Worm (Caenorhabditis elegans) whole organism, young adult: ENCODE data around the gene F19H8.2.
A peak's percentile ranks its signal among the peaks of the same experiment; 100 is the strongest.

Experiments used
- B0019.2 ChIP-seq: fragments of 200-800 bp; sonication (Bioruptor generic); conservative IDR thresholded peaks from 2 replicates; pipeline ENCODE4 v1.3.6; 2022; ENCODE audit warnings: missing genetic modification reagents, missing genetic modification characterization, missing compliant biosample characterization
- B0261.1 ChIP-seq: sonication (generic microtip); optimal IDR thresholded peaks from 2 replicates; lab custom pipeline; 2016; ENCODE audit warnings: mild to moderate bottlenecking, missing genetic modification characterization, moderate library complexity, missing compliant biosample characterization
- B0336.3 ChIP-seq: fragments of 200-800 bp; sonication (Bioruptor generic); IDR thresholded peaks from 2 replicates; pipeline ENCODE4 v1.3.6; 2022; ENCODE audit warnings: missing genetic modification characterization, missing compliant biosample characterization
- C17E4.6 ChIP-seq: fragments of 200-800 bp; sonication (Bioruptor generic); IDR thresholded peaks from 2 replicates; pipeline ENCODE4 v1.3.6; 2022; ENCODE audit warnings: missing genetic modification reagents, missing genetic modification characterization, missing compliant biosample characterization
- D2030.7 ChIP-seq: fragments of 200-800 bp; sonication (Bioruptor generic); IDR thresholded peaks from 2 replicates; pipeline ENCODE4 v1.3.6; 2022; ENCODE audit warnings: missing genetic modification reagents, missing genetic modification characterization, missing compliant biosample characterization
- F22D6.2 ChIP-seq: sonication (generic microtip); optimal IDR thresholded peaks from 2 replicates; lab custom pipeline; 2016; ENCODE audit warnings: mild to moderate bottlenecking, missing genetic modification characterization, missing compliant biosample characterization
- F39B2.1 ChIP-seq: fragments of 200-800 bp; sonication (Bioruptor generic); IDR thresholded peaks from 2 replicates; pipeline ENCODE4 v1.3.6; 2022; ENCODE audit warnings: missing genetic modification reagents, missing genetic modification characterization, missing compliant biosample characterization
- F49E8.2 ChIP-seq: sonication (generic microtip); optimal IDR thresholded peaks from 3 replicates; lab custom pipeline; 2017; ENCODE audit warnings: missing genetic modification characterization, mild to moderate bottlenecking, missing compliant biosample characterization, antibody characterized with exemption, moderate library complexity; ENCODE audit not compliant: insufficient read depth
- F57C9.4 ChIP-seq: sonication (generic microtip); optimal IDR thresholded peaks from 2 replicates; lab custom pipeline; 2017; ENCODE audit warnings: mild to moderate bottlenecking, missing genetic modification characterization, missing compliant biosample characterization
- T26A5.8 ChIP-seq: sonication (generic microtip); optimal IDR thresholded peaks from 2 replicates; lab custom pipeline; 2016; ENCODE audit warnings: missing genetic modification characterization, missing compliant biosample characterization
- attf-6 ChIP-seq: fragments of 200-800 bp; sonication (Bioruptor generic); IDR thresholded peaks from 2 replicates; pipeline ENCODE4 v1.3.6; 2022; ENCODE audit warnings: missing genetic modification reagents, missing genetic modification characterization, missing compliant biosample characterization
- ceh-100 ChIP-seq: fragments of 200-800 bp; sonication (Bioruptor generic); IDR thresholded peaks from 2 replicates; pipeline ENCODE4 v1.3.6; 2022; ENCODE audit warnings: missing genetic modification reagents, missing genetic modification characterization, missing compliant biosample characterization
- ceh-79 ChIP-seq: sonication (generic microtip); optimal IDR thresholded peaks from 2 replicates; lab custom pipeline; 2017; ENCODE audit warnings: mild to moderate bottlenecking, missing genetic modification characterization, missing compliant biosample characterization
- ceh-91 ChIP-seq: fragments of 200-800 bp; sonication (Bioruptor generic); IDR thresholded peaks from 2 replicates; pipeline ENCODE4 v1.3.6; 2022; ENCODE audit warnings: missing genetic modification reagents, missing genetic modification characterization, missing compliant biosample characterization
- chd-7 ChIP-seq: sonication (generic microtip); optimal IDR thresholded peaks from 2 replicates; lab custom pipeline; 2016; ENCODE audit warnings: mild to moderate bottlenecking, missing genetic modification characterization, moderate library complexity, missing compliant biosample characterization
- dpff-1 ChIP-seq: sonication (generic microtip); optimal IDR thresholded peaks from 2 replicates; lab custom pipeline; 2017; ENCODE audit warnings: mild to moderate bottlenecking, missing genetic modification characterization, missing compliant biosample characterization
- ekl-4 ChIP-seq: fragments of 200-800 bp; sonication (Bioruptor generic); IDR thresholded peaks from 2 replicates; pipeline ENCODE4 v1.3.6; 2022; ENCODE audit warnings: missing genetic modification reagents, missing genetic modification characterization, missing compliant biosample characterization
- ets-4 ChIP-seq: fragments of 200-800 bp; sonication (Bioruptor generic); optimal IDR thresholded peaks from 2 replicates; lab custom pipeline; 2018; ENCODE audit warnings: mild to moderate bottlenecking, missing genetic modification characterization, missing compliant biosample characterization
- fkh-3 ChIP-seq: sonication (generic microtip); optimal IDR thresholded peaks from 2 replicates; lab custom pipeline; 2016; ENCODE audit warnings: mild to moderate bottlenecking, missing genetic modification characterization, missing compliant biosample characterization
- him-1 ChIP-seq: sonication (generic microtip); optimal IDR thresholded peaks from 2 replicates; lab custom pipeline; 2016; ENCODE audit warnings: missing genotype, missing genetic modification reagents, missing genetic modification characterization, missing compliant biosample characterization
- hmg-1.2 ChIP-seq: fragments of 200-800 bp; sonication (Bioruptor generic); IDR thresholded peaks from 2 replicates; pipeline ENCODE4 v1.3.6; 2022; ENCODE audit warnings: missing genetic modification reagents, missing genetic modification characterization, missing compliant biosample characterization
- hmg-20 ChIP-seq: fragments of 200-800 bp; sonication (Bioruptor generic); IDR thresholded peaks from 2 replicates; pipeline ENCODE4 v1.3.6; 2022; ENCODE audit warnings: missing genetic modification reagents, missing genetic modification characterization, missing compliant biosample characterization
- hrde-1 ChIP-seq: sonication (generic microtip); optimal IDR thresholded peaks from 2 replicates; lab custom pipeline; 2016; ENCODE audit warnings: missing genetic modification characterization, mild to moderate bottlenecking, missing compliant biosample characterization, moderate library complexity, missing genotype, missing genetic modification reagents, borderline replicate concordance
- lag-1 ChIP-seq: fragments of 200-800 bp; sonication (Bioruptor generic); IDR thresholded peaks from 2 replicates; pipeline ENCODE4 v1.3.6; 2022; ENCODE audit warnings: missing genetic modification reagents, missing genetic modification characterization, missing compliant biosample characterization
- lin-26 ChIP-seq: fragments of 200-800 bp; sonication (Bioruptor generic); IDR thresholded peaks from 2 replicates; pipeline ENCODE4 v1.3.6; 2022; ENCODE audit warnings: missing genetic modification reagents, missing genetic modification characterization, missing compliant biosample characterization
- lin-35 ChIP-seq, 3 experiments: fragments of 150-350 bp in 2 of 3; sonication (generic microtip) in 1 of 3; optimal IDR thresholded peaks; 2 replicates each; lab custom pipeline; 2014 to 2018; ENCODE audit warnings: missing biosample characterization in 3 of 3, missing genetic modification characterization in 3 of 3, missing genetic modification reagents in 3 of 3
- madf-10 ChIP-seq: sonication (generic microtip); optimal IDR thresholded peaks from 2 replicates; lab custom pipeline; 2016; ENCODE audit warnings: mild to moderate bottlenecking, missing genetic modification characterization, missing compliant biosample characterization
- madf-3 ChIP-seq: fragments of 200-800 bp; sonication (Bioruptor generic); IDR thresholded peaks from 2 replicates; pipeline ENCODE4 v1.3.6; 2022; ENCODE audit warnings: missing genetic modification reagents, missing genetic modification characterization, missing compliant biosample characterization
- mcd-1 ChIP-seq: fragments of 200-800 bp; sonication (Bioruptor generic); IDR thresholded peaks from 2 replicates; pipeline ENCODE4 v1.3.6; 2022; ENCODE audit warnings: missing genetic modification reagents, missing genetic modification characterization, missing compliant biosample characterization
- mel-28 ChIP-seq: sonication (generic microtip); optimal IDR thresholded peaks from 2 replicates; lab custom pipeline; 2016; ENCODE audit warnings: borderline replicate concordance, mild to moderate bottlenecking, missing genetic modification characterization, missing compliant biosample characterization
- nfyb-1 ChIP-seq: fragments of 200-800 bp; sonication (Bioruptor generic); IDR thresholded peaks from 2 replicates; pipeline ENCODE4 v1.3.6; 2022; ENCODE audit warnings: missing genetic modification reagents, missing genetic modification characterization, missing compliant biosample characterization
- nhr-90 ChIP-seq: sonication (generic microtip); optimal IDR thresholded peaks from 2 replicates; lab custom pipeline; 2016; ENCODE audit warnings: missing genotype, mild to moderate bottlenecking, missing genetic modification characterization, missing compliant biosample characterization
- repo-1 ChIP-seq: sonication (generic microtip); optimal IDR thresholded peaks from 2 replicates; lab custom pipeline; 2017; ENCODE audit warnings: mild to moderate bottlenecking, missing genetic modification characterization, missing compliant biosample characterization
- rpc-1 ChIP-seq, 2 experiments: fragments of 150-350 bp in 1 of 2; sonication (generic microtip) in 1 of 2; optimal IDR thresholded peaks; 2 replicates each; lab custom pipeline; 2014 to 2018; ENCODE audit warnings: missing biosample characterization in 1 of 2, missing genetic modification characterization in 1 of 2, missing genetic modification reagents in 1 of 2, missing genotype in 1 of 2
- sea-2 ChIP-seq: fragments of 200-800 bp; sonication (Bioruptor generic); IDR thresholded peaks from 2 replicates; pipeline ENCODE4 v1.3.6; 2022; ENCODE audit warnings: missing genetic modification characterization, missing compliant biosample characterization
- snpc-1.1 ChIP-seq: sonication (generic microtip); optimal IDR thresholded peaks from 2 replicates; lab custom pipeline; 2017; ENCODE audit warnings: missing genetic modification characterization, mild to moderate bottlenecking, missing compliant biosample characterization, antibody characterized with exemption, moderate library complexity, missing genotype, missing genetic modification reagents; ENCODE audit not compliant: insufficient read depth
- snpc-1.3 ChIP-seq: sonication (generic microtip); optimal IDR thresholded peaks from 2 replicates; lab custom pipeline; 2017; ENCODE audit warnings: missing genetic modification characterization, mild to moderate bottlenecking, missing compliant biosample characterization, antibody characterized with exemption, moderate library complexity, missing genotype, missing genetic modification reagents; ENCODE audit not compliant: insufficient read depth
- snpc-4 ChIP-seq, 5 experiments: fragments of 150-350 bp in 1 of 5; sonication (generic microtip) in 4 of 5; optimal IDR thresholded peaks; 2 replicates each; lab custom pipeline; 2014 to 2018; ENCODE audit warnings: missing genetic modification characterization in 5 of 5, missing biosample characterization in 3 of 5, antibody characterized with exemption in 2 of 5, mild to moderate bottlenecking in 2 of 5, missing compliant biosample characterization in 2 of 5, missing genotype in 2 of 5, moderate library complexity in 2 of 5, missing genetic modification reagents in 1 of 5
- sptf-2 ChIP-seq: fragments of 200-800 bp; sonication (Bioruptor generic); optimal IDR thresholded peaks from 2 replicates; lab custom pipeline; 2018; ENCODE audit warnings: mild to moderate bottlenecking, missing genetic modification characterization, missing compliant biosample characterization
- tbp1 ChIP-seq: fragments of 200-800 bp; sonication (Bioruptor generic); optimal IDR thresholded peaks from 2 replicates; lab custom pipeline; 2018; ENCODE audit warnings: mild to moderate bottlenecking, missing genetic modification characterization, missing compliant biosample characterization
- unc-62 ChIP-seq: fragments of 150-350 bp; optimal IDR thresholded peaks from 2 replicates; lab custom pipeline; 2014; ENCODE audit warnings: missing biosample characterization, missing genetic modification reagents, missing genetic modification characterization
- ztf-28 ChIP-seq: fragments of 200-800 bp; sonication (Bioruptor generic); IDR thresholded peaks from 2 replicates; pipeline ENCODE4 v1.3.6; 2022; ENCODE audit warnings: missing genetic modification reagents, missing genetic modification characterization, missing compliant biosample characterization

The F19H8.2 gene

DNA sequence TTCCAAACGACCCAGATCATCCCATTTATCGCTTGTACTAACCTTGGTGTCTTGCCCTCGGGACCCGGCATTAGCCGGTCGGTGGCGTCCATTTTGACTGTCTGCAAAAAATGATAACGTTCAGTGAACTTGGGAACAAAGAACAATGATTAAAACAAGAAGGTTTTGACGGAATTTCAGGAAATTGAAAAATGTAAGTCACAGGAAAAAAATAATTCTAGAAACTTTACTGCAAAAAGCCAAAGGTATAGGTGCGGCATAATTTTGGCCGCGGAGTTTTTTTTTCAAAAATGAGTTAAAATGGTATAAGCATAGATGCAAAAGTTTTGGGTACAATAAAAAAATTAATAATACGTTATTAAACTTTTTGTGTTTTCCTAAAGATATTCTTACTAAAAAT, 38.3 kb upstream of the F19H8.2 start, which contains the start of gene atgp-2:
TSS of gene atgp-2 (minus strand) at position 101 of the 400 bp plus-strand sequence.
- no peak for TF ChIP-seq sptf-2 (GFP tag; lab: Kevin White, UChicago)
- TF ChIP-seq nhr-90: no peak
- TF ChIP-seq B0336.3: no peak
- TF ChIP-seq ets-4 (GFP tag; lab: Kevin White, UChicago): no peak
- no peak for TF ChIP-seq snpc-1.3 (tag; lab: Kevin White, UChicago)
- TF ChIP-seq ceh-91 (GFP tag; lab: Robert Waterston, UW): no peak
- no peak for TF ChIP-seq hrde-1
- no peak for TF ChIP-seq hmg-20 (GFP tag; lab: Robert Waterston, UW)
- no peak for TF ChIP-seq mcd-1
- no peak for TF ChIP-seq ceh-100
- no peak for TF ChIP-seq dpff-1 (tag; lab: Kevin White, UChicago)
- no peak for TF ChIP-seq him-1 (tag; lab: Kevin White, UChicago)
- TF ChIP-seq C17E4.6 (GFP tag; lab: Robert Waterston, UW): no peak
- TF ChIP-seq attf-6: no peak
- no peak for TF ChIP-seq nfyb-1 (GFP tag; lab: Robert Waterston, UW)
- no peak for TF ChIP-seq lag-1
- no peak for TF ChIP-seq ekl-4 (GFP tag; lab: Robert Waterston, UW)
- no peak for TF ChIP-seq repo-1 (tag; lab: Kevin White, UChicago)
- no peak for TF ChIP-seq F22D6.2
- TF ChIP-seq ceh-79 (tag; lab: Kevin White, UChicago): no peak

DNA sequence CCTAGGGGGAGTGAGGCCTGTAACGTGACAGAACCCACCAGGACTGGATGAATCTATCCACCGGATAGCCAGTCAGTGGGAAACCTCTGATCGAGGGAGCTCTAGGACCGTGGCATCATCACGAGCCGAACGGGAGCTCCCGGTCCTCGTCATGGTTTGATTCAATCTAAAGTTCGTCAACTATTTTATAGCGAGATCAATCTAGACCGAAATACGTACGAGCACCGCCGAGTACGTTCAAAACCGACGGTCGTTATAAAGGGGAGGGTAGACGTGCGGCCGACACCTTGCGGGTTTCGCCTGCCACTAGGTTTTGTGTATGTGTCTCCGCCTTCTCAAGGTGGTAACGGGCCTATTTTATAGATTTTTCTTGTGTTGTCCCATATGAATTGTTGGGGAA, 35.7 kb upstream of the F19H8.2 start:
- TF ChIP-seq lin-26 (peak; percentile 52; the same call in 1 of the 2 replicates), hmg-1.2 (GFP tag; lab: Robert Waterston, UW) (peak; percentile 69), rpc-1 (optimal IDR thresholded peaks at IDR 0.05; lab: Kevin White, UChicago) (peak; percentile 24), rpc-1 (tag; optimal IDR thresholded peaks at IDR 0.05; lab: Kevin White, UChicago) (peak; percentile 64), snpc-4 (GFP tag; optimal IDR thresholded peaks at IDR 0.05; lab: Kevin White, UChicago) (peak; percentile 52), snpc-4 (tag; optimal IDR thresholded peaks at IDR 0.05; lab: Kevin White, UChicago) (peak; percentile 55 to 94 (median 76)), D2030.7 (GFP tag; lab: Robert Waterston, UW) (peak; percentile 64), snpc-1.1 (tag; lab: Kevin White, UChicago) (peak; percentile 76), mcd-1 (peak; percentile 30; the same call in 1 of the 2 replicates), B0261.1 (tag; lab: Kevin White, UChicago) (peak; percentile 29), tbp1 (GFP tag; lab: Kevin White, UChicago) (peak; percentile 51)

DNA sequence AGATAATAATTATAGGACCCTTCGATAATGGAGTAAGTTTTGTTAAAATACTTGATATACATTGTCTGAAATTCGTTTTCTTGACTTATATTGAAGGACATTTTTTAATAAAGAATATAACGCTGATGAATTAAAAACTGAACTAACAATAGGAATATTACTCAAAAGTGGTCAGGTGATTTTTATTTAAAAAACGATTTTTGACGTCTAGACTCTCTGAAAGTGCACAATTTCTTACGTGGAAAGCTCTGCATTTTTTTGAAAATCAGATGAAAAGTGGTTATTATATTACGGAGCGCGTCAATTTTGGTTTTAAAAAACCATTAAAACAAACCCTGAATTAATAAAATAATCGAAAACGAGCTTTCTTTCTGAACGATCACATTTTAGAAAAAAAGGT, 31.1 kb upstream of the F19H8.2 start, which contains the start of gene sre-13:
TSS of gene sre-13 (minus strand) at position 101 of the 400 bp plus-strand sequence.
- TF ChIP-seq madf-10 (tag; lab: Kevin White, UChicago) (no peak), chd-7 (tag; lab: Kevin White, UChicago) (no peak), lin-35 (GFP tag; optimal IDR thresholded peaks at IDR 0.05; lab: Kevin White, UChicago) (no peak), B0019.2 (GFP tag; lab: Robert Waterston, UW) (no peak), sea-2 (GFP tag; lab: Robert Waterston, UW) (no peak), F49E8.2 (no peak), nfyb-1 (GFP tag; lab: Robert Waterston, UW) (no peak), ztf-28 (GFP tag; lab: Robert Waterston, UW) (no peak), dpff-1 (tag; lab: Kevin White, UChicago) (no peak), mel-28 (no peak), repo-1 (tag; lab: Kevin White, UChicago) (no peak), F39B2.1 (GFP tag; lab: Robert Waterston, UW) (no peak), F57C9.4 (no peak), T26A5.8 (tag; lab: Kevin White, UChicago) (no peak), unc-62 (GFP tag; lab: Kevin White, UChicago) (no peak), attf-6 (no peak), madf-3 (GFP tag; lab: Robert Waterston, UW) (no peak), D2030.7 (GFP tag; lab: Robert Waterston, UW) (no peak), fkh-3 (tag; lab: Kevin White, UChicago) (no peak)
